Fruit fly (Drosophila melanogaster): ENCODE data around the gene Trim9.

Gene Trim9

DNA sequence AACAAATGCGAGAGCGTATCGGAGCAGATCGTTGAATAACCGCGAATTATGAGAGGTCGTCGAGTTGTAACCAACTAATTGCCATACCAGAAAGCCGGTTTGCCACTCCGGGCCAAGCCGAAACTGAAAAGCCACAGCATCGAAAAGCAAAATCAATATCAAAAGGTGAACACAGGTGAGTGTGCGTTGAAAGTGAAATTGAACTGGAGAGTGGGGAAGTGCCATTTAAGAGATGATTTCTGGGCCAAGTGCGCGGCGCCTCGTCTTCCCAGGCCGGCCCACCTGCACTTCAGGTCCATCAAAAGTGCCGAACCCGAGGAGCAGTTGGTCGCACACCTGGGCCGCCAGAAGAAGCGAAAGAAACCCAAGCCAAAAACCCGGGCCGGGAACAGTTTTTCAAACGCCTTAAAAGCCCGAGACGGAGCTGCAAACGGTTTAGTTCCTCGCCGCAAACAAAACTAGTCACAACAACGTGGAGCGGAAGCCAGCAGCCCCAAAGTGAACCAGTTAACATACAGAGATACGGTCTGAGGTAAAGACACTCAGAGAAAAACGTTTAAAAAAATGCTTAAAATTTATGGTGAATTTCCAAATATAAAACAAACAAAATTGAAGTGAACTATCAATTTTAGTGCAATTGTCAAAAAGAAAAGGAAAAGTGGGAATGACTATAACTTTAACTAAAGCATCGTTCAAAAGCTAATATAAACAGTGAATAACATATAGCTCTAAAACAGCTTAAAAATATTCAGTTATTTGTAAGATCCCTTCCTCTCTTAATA is 132.4 kb downstream of the Trim9 start, which contains the start of gene CG17104:
Gene CG17104, plus strand, starts transcription at position 266 of the 782 bp plus-strand sequence.
- no peak for TF ChIP-seq Sin3A (optimal IDR thresholded peaks at IDR 0.05)
- no peak for TF ChIP-seq insv (optimal IDR thresholded peaks at IDR 0.05)
- TF ChIP-seq h (optimal IDR thresholded peaks at IDR 0.05) = no peak
- TF ChIP-seq psq (optimal IDR thresholded peaks at IDR 0.05) = no peak
- TF ChIP-seq Myc (optimal IDR thresholded peaks at IDR 0.05) = no peak
- no peak for TF ChIP-seq ttk (optimal IDR thresholded peaks at IDR 0.05)
